Worm (Caenorhabditis elegans) whole organism, L3 larva: Measurements from ENCODE around the gene C30G7.3.

Experiments
- daf-12 ChIP-seq: fragments of 150-350 bp; optimal IDR thresholded peaks from 2 replicates; lab custom pipeline; 2014; ENCODE audit warnings: missing biosample characterization, missing genetic modification reagents, missing genetic modification characterization
- egl-27 ChIP-seq: sonication (generic microtip); optimal IDR thresholded peaks from 4 replicates; lab custom pipeline; 2017; ENCODE audit warnings: missing biosample characterization, missing genetic modification reagents, missing genetic modification characterization
- tbx-2 ChIP-seq: sonication (generic microtip); optimal IDR thresholded peaks from 2 replicates; lab custom pipeline; 2016; ENCODE audit warnings: mild to moderate bottlenecking, missing genetic modification characterization, missing compliant biosample characterization
- ztf-4 ChIP-seq: fragments of 150-350 bp; optimal IDR thresholded peaks from 2 replicates; lab custom pipeline; 2014; ENCODE audit warnings: missing biosample characterization, missing genetic modification characterization

DNA sequence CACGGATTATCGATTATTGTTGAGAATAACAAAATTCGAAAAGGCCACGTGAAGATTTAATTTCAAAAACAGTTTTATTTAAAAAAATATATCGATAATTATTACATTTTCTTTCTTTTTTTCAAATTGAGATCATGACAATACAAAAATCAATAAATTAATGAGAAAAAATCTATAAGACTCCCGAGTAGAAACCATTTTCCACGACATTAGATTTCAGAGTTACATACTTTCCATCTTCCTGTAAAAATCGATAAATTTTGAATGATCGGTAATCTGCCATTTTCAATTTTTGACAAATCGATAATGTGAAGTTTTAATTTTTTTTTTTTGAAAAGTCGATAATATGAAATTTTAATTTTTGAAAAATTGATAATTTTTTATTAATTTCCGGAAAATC, at the start of gene C30G7.3:
- TF ChIP-seq tbx-2 (tag; lab: Kevin White, UChicago) (no peak), ztf-4 (no peak), egl-27 (no peak), daf-12 (tag; lab: Kevin White, UChicago) (no peak)
